Fruit fly (Drosophila melanogaster): ENCODE measurements around the gene nullo.

Gene nullo

dm6 chrX:7014931-7015428 lies 34.3 kb upstream of the nullo start (continued):
- TF ChIP-seq CG11247 (GFP tag; IDR thresholded peaks at IDR 0.05) (peak; percentile 44; the same call in 1 of the 2 replicates), sens-2 (GFP tag; IDR thresholded peaks at IDR 0.05) (peak; percentile 44; the same call in 1 of the 2 replicates), zen2 (GFP tag; IDR thresholded peaks at IDR 0.05; ENCODE audit: partially characterized antibody) (peak; percentile 52; the same call in 2 of the 3 replicates), slp2 (GFP tag; optimal IDR thresholded peaks at IDR 0.05) (no peak), croc (GFP tag; conservative IDR thresholded peaks at IDR 0.05) (peak; percentile 18; the same call in 1 of the 3 replicates), ro (GFP tag; IDR thresholded peaks at IDR 0.05) (no peak), CG33557 (GFP tag; optimal IDR thresholded peaks at IDR 0.05) (no peak), trh (GFP tag; optimal IDR thresholded peaks at IDR 0.05) (peak; percentile 29), CoRest (tag; optimal IDR thresholded peaks at IDR 0.05) (peak; percentile 46), gcm2 (GFP tag; optimal IDR thresholded peaks at IDR 0.05) (no peak), CG8944 (GFP tag; optimal IDR thresholded peaks at IDR 0.05) (no peak), CG1024 (GFP tag; IDR thresholded peaks at IDR 0.05) (0 out of 2 replicates have a peak, but pooled peaks have one; percentile 3), Kr (GFP tag; optimal IDR thresholded peaks at IDR 0.05) (no peak), CG1233 (GFP tag; optimal IDR thresholded peaks at IDR 0.05) (peak; percentile 18), CG4328 (GFP tag; optimal IDR thresholded peaks at IDR 0.05) (no peak), CG17385 (GFP tag; optimal IDR thresholded peaks at IDR 0.05) (peak; percentile 5), Camta (GFP tag; optimal IDR thresholded peaks at IDR 0.05) (peak; percentile 62), onecut (GFP tag; IDR thresholded peaks at IDR 0.05) (peak; percentile 60), Dip2 (GFP tag; IDR thresholded peaks at IDR 0.05) (peak; percentile 93), Ssrp (tag; optimal IDR thresholded peaks at IDR 0.05) (peak; percentile 28), CG14667 (GFP tag; IDR thresholded peaks at IDR 0.05) (no peak), otp (GFP tag; IDR thresholded peaks at IDR 0.05) (no peak), CG6254 (GFP tag; optimal IDR thresholded peaks at IDR 0.05) (no peak), D19B (GFP tag; optimal IDR thresholded peaks at IDR 0.05) (peak; percentile 31), CG1647 (GFP tag; optimal IDR thresholded peaks at IDR 0.05) (no peak), CG8359 (GFP tag; optimal IDR thresholded peaks at IDR 0.05; ENCODE audit: borderline replicate concordance) (no peak), tio (GFP tag; optimal IDR thresholded peaks at IDR 0.05) (peak; percentile 23), CG7839 (tag; optimal IDR thresholded peaks at IDR 0.05) (peak; percentile 66), CG17568 (GFP tag; optimal IDR thresholded peaks at IDR 0.05) (no peak), CG10462 (GFP tag; optimal IDR thresholded peaks at IDR 0.05) (no peak), Sin3A (optimal IDR thresholded peaks at IDR 0.05) (no peak), CG6791 (GFP tag; IDR thresholded peaks at IDR 0.05; ENCODE audit: partially characterized antibody) (peak; percentile 69), pita (GFP tag; optimal IDR thresholded peaks at IDR 0.05) (peak; percentile 18), CG10209 (GFP tag; optimal IDR thresholded peaks at IDR 0.05) (peak; percentile 14), h (optimal IDR thresholded peaks at IDR 0.05) (no peak), crc (GFP tag; optimal IDR thresholded peaks at IDR 0.05) (peak; percentile 43), Atf-2 (GFP tag; optimal IDR thresholded peaks at IDR 0.05) (no peak), hbn (GFP tag; IDR thresholded peaks at IDR 0.05; ENCODE audit: partially characterized antibody) (peak; percentile 57), NK7.1 (GFP tag; optimal IDR thresholded peaks at IDR 0.05) (peak; percentile 17), CG2129 (GFP tag; IDR thresholded peaks at IDR 0.05; ENCODE audit: partially characterized antibody) (0 out of 2 replicates have a peak, but pooled peaks have one; percentile 23), H2.0 (GFP tag; IDR thresholded peaks at IDR 0.05) (peak; percentile 25; the same call in 1 of the 2 replicates), ems (GFP tag; optimal IDR thresholded peaks at IDR 0.05) (peak; percentile 16), CG2712 (tag; optimal IDR thresholded peaks at IDR 0.05) (peak; percentile 53), ranshi (GFP tag; IDR thresholded peaks at IDR 0.05) (peak; percentile 31; the same call in 1 of the 2 replicates), CG6854 (GFP tag; optimal IDR thresholded peaks at IDR 0.05) (no peak), jing (GFP tag; optimal IDR thresholded peaks at IDR 0.05) (no peak), fd3F (GFP tag; optimal IDR thresholded peaks at IDR 0.05) (no peak), CG12104 (GFP tag; optimal IDR thresholded peaks at IDR 0.05) (no peak), cg (GFP tag; optimal IDR thresholded peaks at IDR 0.05) (no peak), amos (GFP tag; IDR thresholded peaks at IDR 0.05; ENCODE audit: partially characterized antibody) (peak; percentile 80), esg (GFP tag; conservative IDR thresholded peaks at IDR 0.05) (peak; percentile 55)
